ENCODE assay signal across 7 worm cellular contexts in the genomic region with DNA sequence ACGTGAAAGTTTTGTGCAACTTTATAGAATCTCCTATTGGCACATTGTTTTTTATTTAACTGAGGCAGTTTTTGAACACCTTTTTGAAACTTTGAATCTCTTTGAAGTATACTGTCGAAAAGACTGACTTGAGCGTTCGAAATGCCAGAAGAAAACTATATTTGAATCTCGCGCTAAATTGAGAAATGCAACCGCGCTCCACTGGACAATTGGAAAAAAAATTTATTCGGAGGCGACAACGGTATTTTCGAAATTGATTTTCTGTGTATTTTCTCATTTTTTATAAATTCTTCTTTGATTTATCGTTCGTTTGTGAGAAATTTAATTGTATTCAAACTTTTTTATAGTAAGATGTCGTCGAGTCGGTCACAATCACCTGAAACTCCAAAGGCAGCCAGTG.
TF ChIP-seq lines count a peak whose summit lies in the region.

A gene (plus strand): TSS at position 348 of the 400 bp plus-strand sequence.

TF ChIP-seq in whole organism, L1 larva, 84 proteins besides CTCF, POLR2A, EP300 and RAD21 (continues in another document):
- TF ChIP-seq nhr-20 (tag; optimal IDR thresholded peaks at IDR 0.05; lab: Kevin White, UChicago) (peak; percentile 61), nhr-71 (tag; optimal IDR thresholded peaks at IDR 0.05; lab: Kevin White, UChicago) (peak; percentile 71), F16B12.6 (tag; optimal IDR thresholded peaks at IDR 0.05; lab: Kevin White, UChicago) (peak; percentile 27), mef-2 (tag; optimal IDR thresholded peaks at IDR 0.05; lab: Kevin White, UChicago) (no peak), dpl-1 (GFP tag; optimal IDR thresholded peaks at IDR 0.05; lab: Kevin White, UChicago) (peak; percentile 94 to 96 (median 96)), ceh-63 (GFP tag; optimal IDR thresholded peaks at IDR 0.05; lab: Kevin White, UChicago) (no peak), blmp-1 (tag; optimal IDR thresholded peaks at IDR 0.05; lab: Kevin White, UChicago) (peak; percentile 53), lin-14 (GFP tag; optimal IDR thresholded peaks at IDR 0.05; lab: Kevin White, UChicago) (peak; percentile 54), egl-13 (tag; optimal IDR thresholded peaks at IDR 0.05; lab: Kevin White, UChicago) (no peak), unc-62 (GFP tag; optimal IDR thresholded peaks at IDR 0.05; lab: Kevin White, UChicago) (no peak), nhr-90 (tag; optimal IDR thresholded peaks at IDR 0.05; lab: Kevin White, UChicago; ENCODE audit: poor library complexity) (peak; percentile 67), aly-2 (tag; optimal IDR thresholded peaks at IDR 0.05; lab: Kevin White, UChicago) (peak; percentile 36)

TF ChIP-seq in whole organism, L2 larva, 48 proteins besides CTCF, POLR2A, EP300 and RAD21 (continues in another document):
- TF ChIP-seq aly-2 (tag; optimal IDR thresholded peaks at IDR 0.05; lab: Kevin White, UChicago) (no peak), nhr-21 (tag; optimal IDR thresholded peaks at IDR 0.05; lab: Kevin White, UChicago) (peak; percentile 29), ceh-82 (tag; optimal IDR thresholded peaks at IDR 0.05; lab: Kevin White, UChicago) (no peak), ZK546.5 (tag; optimal IDR thresholded peaks at IDR 0.05; lab: Kevin White, UChicago) (no peak), nhr-6 (tag; optimal IDR thresholded peaks at IDR 0.05; lab: Kevin White, UChicago) (no peak), mbf-1 (tag; optimal IDR thresholded peaks at IDR 0.05; lab: Kevin White, UChicago) (no peak), lin-13 (GFP tag; optimal IDR thresholded peaks at IDR 0.05; lab: Kevin White, UChicago) (peak; percentile 42), fos-1 (tag; optimal IDR thresholded peaks at IDR 0.05; lab: Kevin White, UChicago) (no peak), sma-9 (GFP tag; optimal IDR thresholded peaks at IDR 0.05; lab: Kevin White, UChicago) (peak; percentile 49), sma-9 (tag; optimal IDR thresholded peaks at IDR 0.05; lab: Kevin White, UChicago) (no peak), crh-2 (tag; optimal IDR thresholded peaks at IDR 0.05; lab: Kevin White, UChicago) (peak; percentile 13), nhr-77 (tag; optimal IDR thresholded peaks at IDR 0.05; lab: Kevin White, UChicago) (no peak), elt-1 (tag; optimal IDR thresholded peaks at IDR 0.05; lab: Kevin White, UChicago) (no peak)

TF ChIP-seq in whole organism, L3 larva, 47 proteins besides CTCF, POLR2A, EP300 and RAD21 (continues in another document):
- TF ChIP-seq snpc-4 (tag; optimal IDR thresholded peaks at IDR 0.05; lab: Kevin White, UChicago), result peak; percentile 26
- no peak for TF ChIP-seq unc-39 (tag; optimal IDR thresholded peaks at IDR 0.05; lab: Kevin White, UChicago)
- TF ChIP-seq nfya-1 (tag; optimal IDR thresholded peaks at IDR 0.05; lab: Kevin White, UChicago; ENCODE audit: insufficient read depth), result peak; percentile 67
- no peak for TF ChIP-seq tbx-2 (tag; optimal IDR thresholded peaks at IDR 0.05; lab: Kevin White, UChicago)
- no peak for TF ChIP-seq daf-12 (tag; optimal IDR thresholded peaks at IDR 0.05; lab: Kevin White, UChicago)
- TF ChIP-seq lin-15B (tag; optimal IDR thresholded peaks at IDR 0.05; lab: Kevin White, UChicago), result peak; percentile 54
- TF ChIP-seq eor-1 (tag; optimal IDR thresholded peaks at IDR 0.05; lab: Kevin White, UChicago), result no peak
- TF ChIP-seq elt-2 (tag; optimal IDR thresholded peaks at IDR 0.05; lab: Kevin White, UChicago), result no peak
- no peak for TF ChIP-seq elt-1 (tag; optimal IDR thresholded peaks at IDR 0.05; lab: Kevin White, UChicago)
- TF ChIP-seq nhr-67 (tag; optimal IDR thresholded peaks at IDR 0.05; lab: Kevin White, UChicago), result no peak
- peak; percentile 22 for TF ChIP-seq egl-5 (tag; optimal IDR thresholded peaks at IDR 0.05; lab: Kevin White, UChicago)
- no peak for TF ChIP-seq zag-1 (tag; optimal IDR thresholded peaks at IDR 0.05; lab: Kevin White, UChicago)
- peak; percentile 45 for TF ChIP-seq lin-39 (tag; optimal IDR thresholded peaks at IDR 0.05; lab: Kevin White, UChicago)

TF ChIP-seq in whole organism, L4 larva, 104 proteins besides CTCF, POLR2A, EP300 and RAD21 (continues in another document):
- TF ChIP-seq F37D6.2 (tag; optimal IDR thresholded peaks at IDR 0.05; lab: Kevin White, UChicago), result no peak
- no peak for TF ChIP-seq hlh-30 (tag; optimal IDR thresholded peaks at IDR 0.05; lab: Kevin White, UChicago; ENCODE audit: insufficient read depth)
- no peak for TF ChIP-seq fos-1 (tag; optimal IDR thresholded peaks at IDR 0.05; lab: Kevin White, UChicago)
- TF ChIP-seq dpl-1 (GFP tag; optimal IDR thresholded peaks at IDR 0.05; lab: Kevin White, UChicago), result peak; percentile 95
- no peak for TF ChIP-seq php-3 (GFP tag; IDR thresholded peaks at IDR 0.05; lab: Robert Waterston, UW)
- TF ChIP-seq R02D3.7 (tag; optimal IDR thresholded peaks at IDR 0.05; lab: Kevin White, UChicago), result no peak
- peak in 1 of 2 experiments; percentile 75 for TF ChIP-seq lsy-2 (tag; optimal IDR thresholded peaks at IDR 0.05; lab: Kevin White, UChicago)
- no peak for TF ChIP-seq mxl-3 (GFP tag; optimal IDR thresholded peaks at IDR 0.05; lab: Kevin White, UChicago)
- TF ChIP-seq daf-12 (tag; optimal IDR thresholded peaks at IDR 0.05; lab: Kevin White, UChicago), result no peak
- no peak for TF ChIP-seq nhr-6 (tag; optimal IDR thresholded peaks at IDR 0.05; lab: Kevin White, UChicago)
- no peak for TF ChIP-seq spr-3 (GFP tag; optimal IDR thresholded peaks at IDR 0.05; lab: Kevin White, UChicago)
- TF ChIP-seq ZK546.5 (tag; optimal IDR thresholded peaks at IDR 0.05; lab: Kevin White, UChicago), result no peak
- no peak for TF ChIP-seq dmd-6 (GFP tag; IDR thresholded peaks at IDR 0.05; lab: Robert Waterston, UW)
- no peak for TF ChIP-seq mep-1 (tag; optimal IDR thresholded peaks at IDR 0.05; lab: Kevin White, UChicago)

TF ChIP-seq in whole organism, late embryonic, 69 proteins besides CTCF, POLR2A, EP300 and RAD21:
- no peak for TF ChIP-seq K09A11.1 (tag; optimal IDR thresholded peaks at IDR 0.05; lab: Kevin White, UChicago; ENCODE audit: insufficient read depth)
- no peak for TF ChIP-seq ceh-34 (tag; optimal IDR thresholded peaks at IDR 0.05; lab: Kevin White, UChicago)
- TF ChIP-seq che-1 (tag; optimal IDR thresholded peaks at IDR 0.05; lab: Kevin White, UChicago), result no peak
- no peak for TF ChIP-seq hlh-30 (tag; optimal IDR thresholded peaks at IDR 0.05; lab: Kevin White, UChicago; ENCODE audit: insufficient read depth)
- TF ChIP-seq ref-2 (tag; optimal IDR thresholded peaks at IDR 0.05; lab: Kevin White, UChicago), result peak; percentile 13
- TF ChIP-seq unc-42 (tag; optimal IDR thresholded peaks at IDR 0.05; lab: Kevin White, UChicago), result peak; percentile 19
- TF ChIP-seq nhr-11 (tag; optimal IDR thresholded peaks at IDR 0.05; lab: Kevin White, UChicago), result no peak
- TF ChIP-seq C38D4.7 (GFP tag; optimal IDR thresholded peaks at IDR 0.05; lab: Kevin White, UChicago), result no peak

TF ChIP-seq in whole organism, mixed stage, embryonic, 35 proteins besides CTCF, POLR2A, EP300 and RAD21 (continues in another document):
- TF ChIP-seq cnd-1 (tag; optimal IDR thresholded peaks at IDR 0.05; lab: Kevin White, UChicago) (no peak), mls-2 (tag; optimal IDR thresholded peaks at IDR 0.05; lab: Kevin White, UChicago) (no peak), ceh-43 (GFP tag; optimal IDR thresholded peaks at IDR 0.05; lab: Kevin White, UChicago) (no peak), lin-32 (GFP tag; optimal IDR thresholded peaks at IDR 0.05; lab: Kevin White, UChicago) (no peak), flh-1 (GFP tag; optimal IDR thresholded peaks at IDR 0.05; lab: Kevin White, UChicago) (no peak), elt-1 (tag; optimal IDR thresholded peaks at IDR 0.05; lab: Kevin White, UChicago; ENCODE audit: borderline replicate concordance, insufficient read depth) (no peak), M03D4.4 (tag; optimal IDR thresholded peaks at IDR 0.05; lab: Kevin White, UChicago) (no peak), lin-13 (tag; optimal IDR thresholded peaks at IDR 0.05; lab: Kevin White, UChicago) (no peak), zip-8 (tag; optimal IDR thresholded peaks at IDR 0.05; lab: Kevin White, UChicago) (no peak), ces-1 (GFP tag; optimal IDR thresholded peaks at IDR 0.05; lab: Kevin White, UChicago) (peak; percentile 51), nhr-2 (tag; optimal IDR thresholded peaks at IDR 0.05; lab: Kevin White, UChicago) (no peak), mab-5 (tag; optimal IDR thresholded peaks at IDR 0.05; lab: Kevin White, UChicago) (no peak), hlh-1 (tag; optimal IDR thresholded peaks at IDR 0.05; lab: Kevin White, UChicago) (peak; percentile 18), ceh-39 (tag; optimal IDR thresholded peaks at IDR 0.05; lab: Kevin White, UChicago) (no peak), ham-2 (GFP tag; optimal IDR thresholded peaks at IDR 0.05; lab: Kevin White, UChicago) (no peak), elt-3 (tag; optimal IDR thresholded peaks at IDR 0.05; lab: Kevin White, UChicago) (no peak), unc-62 (GFP tag; optimal IDR thresholded peaks at IDR 0.05; lab: Kevin White, UChicago) (no peak), mep-1 (tag; optimal IDR thresholded peaks at IDR 0.05; lab: Kevin White, UChicago) (peak; percentile 61)

TF ChIP-seq in whole organism, young adult, 124 proteins besides CTCF, POLR2A, EP300 and RAD21:
- no peak for TF ChIP-seq Y56A3A.18 (GFP tag; IDR thresholded peaks at IDR 0.05; lab: Robert Waterston, UW)
- TF ChIP-seq dpl-1 (GFP tag; optimal IDR thresholded peaks at IDR 0.05; lab: Kevin White, UChicago), result peak; percentile 68
- TF ChIP-seq lin-35 (GFP tag; optimal IDR thresholded peaks at IDR 0.05; lab: Kevin White, UChicago), result peak in 2 of 3 experiments; percentile 20 to 87
- peak; percentile 93 for TF ChIP-seq lin-54 (GFP tag; optimal IDR thresholded peaks at IDR 0.05; lab: Kevin White, UChicago)
- peak; percentile 94 for TF ChIP-seq mcd-1 (GFP tag; IDR thresholded peaks at IDR 0.05; lab: Robert Waterston, UW)
- no peak for TF ChIP-seq ztf-25 (GFP tag; IDR thresholded peaks at IDR 0.05; lab: Robert Waterston, UW)
- TF ChIP-seq ceh-100 (GFP tag; IDR thresholded peaks at IDR 0.05; lab: Robert Waterston, UW), result no peak
- peak; percentile 81 for TF ChIP-seq efl-1 (GFP tag; optimal IDR thresholded peaks at IDR 0.05; lab: Kevin White, UChicago)
TF ChIP-seq in whole organism, young adult: peak in this region for 5.
